Fruit fly (Drosophila melanogaster) whole organism, embryonic: ENCODE results near the gene Ass.

ENCODE experiments used
- Aef1 ChIP-seq: fragments of 200-800 bp; sonication (Bioruptor generic); IDR thresholded peaks from 3 replicates; pipeline ENCODE4 v1.3.6; 2022; ENCODE audit warnings: missing biosample characterization, missing genetic modification characterization
- BEAF-32 ChIP-seq: fragments of 200-800 bp; sonication (Bioruptor generic); optimal IDR thresholded peaks from 3 replicates; lab custom pipeline; 2017; ENCODE audit warnings: missing biosample characterization, missing genetic modification characterization, mild to moderate bottlenecking, moderate library complexity, missing genetic modification reagents
- CG11504 ChIP-seq: fragments of 200-800 bp; sonication (Bioruptor generic); optimal IDR thresholded peaks from 3 replicates; lab custom pipeline; 2019; ENCODE audit warnings: missing biosample characterization, mild to moderate bottlenecking, missing genetic modification characterization, moderate library complexity
- CG12155 ChIP-seq: fragments of 200-800 bp; sonication (Bioruptor generic); optimal IDR thresholded peaks from 3 replicates; lab custom pipeline; 2016; ENCODE audit warnings: missing biosample characterization, missing genetic modification characterization
- CG13424 ChIP-seq: fragments of 200-800 bp; sonication (Bioruptor generic); optimal IDR thresholded peaks from 2 replicates; lab custom pipeline; 2019; ENCODE audit warnings: missing biosample characterization, mild to moderate bottlenecking, missing genetic modification characterization, moderate library complexity
- CG13894 ChIP-seq: fragments of 200-800 bp; sonication (Bioruptor generic); optimal IDR thresholded peaks from 3 replicates; lab custom pipeline; 2018; ENCODE audit warnings: missing biosample characterization, mild to moderate bottlenecking, missing genetic modification characterization, moderate library complexity
- CG14014 ChIP-seq: fragments of 200-800 bp; sonication (Bioruptor generic); IDR thresholded peaks from 2 replicates; pipeline ENCODE4 v1.3.6; 2022; ENCODE audit warnings: missing biosample characterization, missing genetic modification characterization
- CG14710 ChIP-seq: fragments of 200-800 bp; sonication (Bioruptor generic); optimal IDR thresholded peaks from 3 replicates; lab custom pipeline; 2019; ENCODE audit warnings: missing biosample characterization, mild to moderate bottlenecking, missing genetic modification characterization, moderate library complexity
- CG14965 ChIP-seq: fragments of 200-800 bp; sonication (Bioruptor generic); optimal IDR thresholded peaks from 2 replicates; lab custom pipeline; 2016; ENCODE audit warnings: missing biosample characterization, missing genetic modification characterization, borderline replicate concordance
- CG15601 ChIP-seq: fragments of 200-800 bp; sonication (Bioruptor generic); optimal IDR thresholded peaks from 3 replicates; lab custom pipeline; 2019; ENCODE audit warnings: missing biosample characterization, mild to moderate bottlenecking, missing genetic modification characterization, moderate library complexity
- CG15696 ChIP-seq: fragments of 200-800 bp; sonication (Bioruptor generic); optimal IDR thresholded peaks from 2 replicates; lab custom pipeline; 2019; ENCODE audit warnings: missing biosample characterization, mild to moderate bottlenecking, missing genetic modification characterization, moderate library complexity
- CG17829 ChIP-seq: fragments of 200-800 bp; optimal IDR thresholded peaks from 2 replicates; lab custom pipeline; 2019; ENCODE audit warnings: missing biosample characterization, mild to moderate bottlenecking, missing genetic modification characterization, moderate library complexity
- CG17912 ChIP-seq: fragments of 200-800 bp; sonication (Bioruptor generic); optimal IDR thresholded peaks from 2 replicates; lab custom pipeline; 2018; ENCODE audit warnings: missing biosample characterization, mild to moderate bottlenecking, missing genetic modification characterization
- CG2712 ChIP-seq: fragments of 200-800 bp; optimal IDR thresholded peaks from 3 replicates; lab custom pipeline; 2019; ENCODE audit warnings: missing biosample characterization, mild to moderate bottlenecking, missing genetic modification characterization, moderate library complexity
- CG32532 ChIP-seq: fragments of 200-800 bp; sonication (Bioruptor generic); IDR thresholded peaks from 2 replicates; pipeline ENCODE4 v1.3.6; 2022; ENCODE audit warnings: missing biosample characterization, missing genetic modification characterization
- CG33213 ChIP-seq: fragments of 200-800 bp; sonication (Bioruptor generic); optimal IDR thresholded peaks from 3 replicates; lab custom pipeline; 2016; ENCODE audit warnings: missing biosample characterization, missing genetic modification characterization
- CG3847 ChIP-seq: fragments of 200-800 bp; sonication (Bioruptor generic); IDR thresholded peaks from 2 replicates; pipeline ENCODE4 v1.3.6; 2022; ENCODE audit warnings: missing biosample characterization, missing genetic modification characterization
- CG5953 ChIP-seq: fragments of 200-800 bp; sonication (Bioruptor generic); IDR thresholded peaks from 2 replicates; pipeline ENCODE4 v1.3.6; 2022; ENCODE audit warnings: missing biosample characterization, missing genetic modification characterization
- CG6254 ChIP-seq: fragments of 200-800 bp; sonication (Bioruptor generic); optimal IDR thresholded peaks from 3 replicates; lab custom pipeline; 2017; ENCODE audit warnings: mild to moderate bottlenecking, missing biosample characterization, missing genetic modification reagents, missing genetic modification characterization
- CG6854 ChIP-seq: fragments of 200-800 bp; sonication (Bioruptor generic); optimal IDR thresholded peaks from 3 replicates; lab custom pipeline; 2017; ENCODE audit warnings: missing biosample characterization, mild to moderate bottlenecking, missing genetic modification characterization
- CG7556 ChIP-seq: fragments of 200-800 bp; sonication (Bioruptor generic); optimal IDR thresholded peaks from 2 replicates; lab custom pipeline; 2017; ENCODE audit warnings: missing biosample characterization, mild to moderate bottlenecking, missing genetic modification characterization
- CG8924 ChIP-seq: fragments of 200-800 bp; optimal IDR thresholded peaks from 3 replicates; lab custom pipeline; 2019; ENCODE audit warnings: missing biosample characterization, mild to moderate bottlenecking, missing genetic modification characterization, moderate library complexity
- CG9215 ChIP-seq: fragments of 200-800 bp; sonication (Bioruptor generic); IDR thresholded peaks from 2 replicates; pipeline ENCODE4 v1.3.6; 2022; ENCODE audit warnings: missing biosample characterization, missing genetic modification characterization
- CG9727 ChIP-seq: fragments of 200-800 bp; sonication (Bioruptor generic); optimal IDR thresholded peaks from 3 replicates; lab custom pipeline; 2017; ENCODE audit warnings: missing biosample characterization, mild to moderate bottlenecking, missing genetic modification characterization
- CG9797 ChIP-seq: fragments of 200-800 bp; sonication (Bioruptor generic); optimal IDR thresholded peaks from 3 replicates; lab custom pipeline; 2018; ENCODE audit warnings: missing biosample characterization, mild to moderate bottlenecking, missing genetic modification characterization
- CoRest ChIP-seq: fragments of 200-800 bp; sonication (Bioruptor generic); optimal IDR thresholded peaks from 3 replicates; lab custom pipeline; 2018; ENCODE audit warnings: missing biosample characterization, mild to moderate bottlenecking, missing genetic modification characterization, moderate library complexity
- Dbx ChIP-seq: fragments of 200-800 bp; sonication (Bioruptor generic); IDR thresholded peaks from 3 replicates; pipeline ENCODE4 v1.3.6; 2022; ENCODE audit warnings: missing biosample characterization, missing genetic modification characterization
- ERR ChIP-seq: fragments of 200-800 bp; sonication (Bioruptor generic); optimal IDR thresholded peaks from 2 replicates; lab custom pipeline; 2016; ENCODE audit warnings: missing biosample characterization, missing genetic modification characterization
- Fer1 ChIP-seq: fragments of 200-800 bp; sonication (Bioruptor generic); optimal IDR thresholded peaks from 2 replicates; lab custom pipeline; 2017; ENCODE audit warnings: missing biosample characterization, mild to moderate bottlenecking, missing genetic modification characterization
- Hand ChIP-seq: fragments of 200-800 bp; sonication (Bioruptor generic); optimal IDR thresholded peaks from 2 replicates; lab custom pipeline; 2017; ENCODE audit warnings: mild to moderate bottlenecking, missing biosample characterization, missing genetic modification reagents, missing genetic modification characterization
- HmgD ChIP-seq: fragments of 200-800 bp; sonication (Bioruptor generic); optimal IDR thresholded peaks from 3 replicates; lab custom pipeline; 2016; ENCODE audit warnings: missing biosample characterization, missing genetic modification characterization
- Hmr ChIP-seq: fragments of 200-800 bp; sonication (Bioruptor generic); optimal IDR thresholded peaks from 3 replicates; lab custom pipeline; 2017; ENCODE audit warnings: mild to moderate bottlenecking, missing biosample characterization, missing genetic modification reagents, missing genetic modification characterization
- Kr ChIP-seq: fragments of 200-800 bp; sonication (Bioruptor generic); optimal IDR thresholded peaks from 2 replicates; lab custom pipeline; 2017; ENCODE audit warnings: missing biosample characterization, mild to moderate bottlenecking, missing genetic modification characterization
- MBD-R2 ChIP-seq: fragments of 200-800 bp; sonication (Bioruptor generic); IDR thresholded peaks from 2 replicates; pipeline ENCODE4 v1.3.6; 2022; ENCODE audit warnings: missing biosample characterization, missing genetic modification characterization
- MTF-1 ChIP-seq: fragments of 200-800 bp; sonication (Bioruptor generic); optimal IDR thresholded peaks from 2 replicates; lab custom pipeline; 2018; ENCODE audit warnings: missing biosample characterization, mild to moderate bottlenecking, missing genetic modification characterization, borderline replicate concordance
- NC2β ChIP-seq: fragments of 200-800 bp; sonication (Bioruptor generic); optimal IDR thresholded peaks from 2 replicates; lab custom pipeline; 2016; ENCODE audit warnings: missing biosample characterization, missing genetic modification characterization
- Scr ChIP-seq: fragments of 200-800 bp; sonication (Bioruptor generic); IDR thresholded peaks from 2 replicates; pipeline ENCODE4 v1.3.6; 2022; ENCODE audit warnings: missing biosample characterization, missing genetic modification characterization; ENCODE audit not compliant: partially characterized antibody
- Sin3A ChIP-seq: fragments of >200 bp; optimal IDR thresholded peaks from 2 replicates; lab custom pipeline; 2018
- YL-1 ChIP-seq: fragments of 200-800 bp; sonication (Bioruptor generic); optimal IDR thresholded peaks from 3 replicates; lab custom pipeline; 2017; ENCODE audit warnings: missing biosample characterization, mild to moderate bottlenecking, missing genetic modification characterization
- amos ChIP-seq: fragments of 200-800 bp; sonication (Bioruptor generic); IDR thresholded peaks from 2 replicates; pipeline ENCODE4 v1.3.6; 2022; ENCODE audit warnings: missing biosample characterization, missing genetic modification characterization; ENCODE audit not compliant: partially characterized antibody
- cad ChIP-seq: fragments of >200 bp; optimal IDR thresholded peaks from 2 replicates; lab custom pipeline; 2017; ENCODE audit warnings: missing biosample characterization, missing genetic modification characterization
- crp ChIP-seq, 2 experiments: fragments of 200-800 bp; sonication (Bioruptor generic); optimal IDR thresholded peaks; 2 replicates in 1 of 2; 3 replicates in 1 of 2; lab custom pipeline; 2017; ENCODE audit warnings: missing biosample characterization in 2 of 2, missing genetic modification characterization in 2 of 2, mild to moderate bottlenecking in 1 of 2, moderate library complexity in 1 of 2
- dysf ChIP-seq: fragments of 200-800 bp; sonication (Bioruptor generic); IDR thresholded peaks from 3 replicates; pipeline ENCODE4 v1.3.6; 2022; ENCODE audit warnings: missing biosample characterization, missing genetic modification characterization
- ftz-f1 ChIP-seq: fragments of 200-800 bp; sonication (Bioruptor generic); optimal IDR thresholded peaks from 2 replicates; lab custom pipeline; 2016; ENCODE audit warnings: missing biosample characterization, missing genetic modification characterization
- grau ChIP-seq: fragments of 200-800 bp; optimal IDR thresholded peaks from 3 replicates; lab custom pipeline; 2019; ENCODE audit warnings: missing biosample characterization, mild to moderate bottlenecking, missing genetic modification characterization, moderate library complexity
- pzg ChIP-seq: fragments of 200-800 bp; sonication (Bioruptor generic); optimal IDR thresholded peaks from 3 replicates; lab custom pipeline; 2018; ENCODE audit warnings: missing biosample characterization, mild to moderate bottlenecking, missing genetic modification characterization, moderate library complexity
- trh ChIP-seq: fragments of 200-800 bp; sonication (Bioruptor generic); optimal IDR thresholded peaks from 2 replicates; lab custom pipeline; 2016; ENCODE audit warnings: missing biosample characterization, missing genetic modification characterization
- unc-4 ChIP-seq: fragments of 200-800 bp; sonication (Bioruptor generic); IDR thresholded peaks from 2 replicates; pipeline ENCODE4 v1.3.6; 2022; ENCODE audit warnings: missing biosample characterization, missing genetic modification characterization; ENCODE audit not compliant: partially characterized antibody
- z ChIP-seq: fragments of 200-800 bp; sonication (Bioruptor generic); IDR thresholded peaks from 3 replicates; pipeline ENCODE4 v1.3.6; 2022; ENCODE audit warnings: missing biosample characterization, missing genetic modification characterization

Ass gene

dm6 chr3R:6662613-6663288 is 18.5 kb upstream of the Ass start (continued):
- TF ChIP-seq CG6254 (GFP tag; lab: Kevin White, UChicago) = no peak
- no peak for TF ChIP-seq CG32532
- no peak for TF ChIP-seq Hand (GFP tag; lab: Kevin White, UChicago)
- no peak for TF ChIP-seq ftz-f1 (GFP tag; lab: Kevin White, UChicago)
- peak; percentile 82 for TF ChIP-seq CG15696
- TF ChIP-seq ERR = no peak
- no peak for TF ChIP-seq z
- no peak for TF ChIP-seq CG7556
- TF ChIP-seq YL-1 (GFP tag; lab: Kevin White, UChicago) = no peak
- peak; percentile 35 for TF ChIP-seq CG9727
- TF ChIP-seq CG9215 (GFP tag; lab: Robert Waterston, UW) = no peak
- no peak for TF ChIP-seq Kr
- TF ChIP-seq cad (GFP tag; lab: Kevin White, UChicago) = no peak
- TF ChIP-seq Aef1 (GFP tag; lab: Robert Waterston, UW) = no peak
- TF ChIP-seq MTF-1 (GFP tag; lab: Kevin White, UChicago) = no peak
- TF ChIP-seq, all 482 proteins: peak for 32

dm6 chr3R:6659941-6660340 is 15.7 kb upstream of the Ass start, which contains the start of gene agt:
TSS of gene agt (minus strand) at chr3R:6660100.
- TF ChIP-seq CoRest (tag; lab: Kevin White, UChicago) (peak; percentile 52), CG14710 (tag; lab: Kevin White, UChicago) (peak; percentile 71), crp (GFP tag; optimal IDR thresholded peaks at IDR 0.05; lab: Kevin White, UChicago) (peak; percentile 46 to 93), trh (GFP tag; lab: Kevin White, UChicago) (no peak), Fer1 (GFP tag; lab: Kevin White, UChicago) (no peak), MBD-R2 (peak; percentile 96), pzg (GFP tag; lab: Kevin White, UChicago) (peak; percentile 85), CG14965 (GFP tag; lab: Kevin White, UChicago) (no peak), Scr (GFP tag; lab: Robert Waterston, UW) (peak; percentile 21; the same call in 1 of the 2 replicates), CG15601 (peak; percentile 10), CG13894 (peak; percentile 30), CG2712 (tag; lab: Kevin White, UChicago) (peak; percentile 50), CG14014 (GFP tag; lab: Robert Waterston, UW) (no peak), CG13424 (tag; lab: Kevin White, UChicago) (peak; percentile 0), CG6854 (GFP tag; lab: Kevin White, UChicago) (no peak), CG3847 (peak; percentile 60; the same call in 1 of the 2 replicates), Sin3A (peak; percentile 4), Dbx (GFP tag; lab: Robert Waterston, UW) (0 out of 3 replicates have a peak, but pooled peaks have one; percentile 5), CG8924 (tag; lab: Kevin White, UChicago) (peak; percentile 3), CG11504 (tag; lab: Kevin White, UChicago) (peak; percentile 39), CG5953 (GFP tag; lab: Robert Waterston, UW) (no peak), amos (peak; percentile 41; the same call in 1 of the 2 replicates), unc-4 (0 out of 2 replicates have a peak, but pooled peaks have one; percentile 15), CG9797 (GFP tag; lab: Kevin White, UChicago) (peak; percentile 81), Hmr (GFP tag; lab: Kevin White, UChicago) (peak; percentile 57), dysf (GFP tag; lab: Robert Waterston, UW) (no peak), CG17912 (GFP tag; lab: Kevin White, UChicago) (peak; percentile 5), CG17829 (tag; lab: Kevin White, UChicago) (peak; percentile 31), HmgD (GFP tag; lab: Kevin White, UChicago) (peak; percentile 61), BEAF-32 (GFP tag; lab: Kevin White, UChicago) (peak; percentile 51), CG33213 (GFP tag; lab: Kevin White, UChicago) (peak; percentile 26), NC2β (GFP tag; lab: Kevin White, UChicago) (peak; percentile 3), grau (tag; lab: Kevin White, UChicago) (peak; percentile 16), CG12155 (peak; percentile 98)
